Worm (Caenorhabditis elegans): ENCODE data around the gene lec-11.

Gene lec-11

DNA sequence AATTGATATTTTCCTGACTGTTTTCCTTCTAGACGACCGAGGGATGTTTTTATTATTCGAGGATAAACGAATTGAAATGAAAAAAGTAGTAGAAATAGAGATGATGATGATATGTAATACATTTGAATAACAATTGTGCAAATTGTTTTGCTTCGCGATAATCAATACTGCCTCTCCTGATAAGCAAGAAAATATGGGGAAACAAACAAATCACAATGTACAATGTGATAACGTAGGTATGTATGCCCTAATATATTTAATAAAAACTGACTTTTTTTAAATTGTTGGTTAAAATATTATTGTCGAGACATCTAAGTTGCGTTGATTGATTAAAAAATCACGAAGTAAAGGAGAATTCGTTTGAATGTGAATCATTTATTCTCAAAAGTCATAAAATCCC, 37.8 kb upstream of the lec-11 start, which contains the start of gene cest-5.2:
Gene cest-5.2 (minus strand): TSS at position 128 of the 400 bp plus-strand sequence.
- no peak for TF ChIP-seq pag-3 (tag; optimal IDR thresholded peaks at IDR 0.05; ENCODE audit: borderline replicate concordance, insufficient read depth)
- peak; percentile 9 for TF ChIP-seq nhr-90 (tag; optimal IDR thresholded peaks at IDR 0.05; ENCODE audit: poor library complexity)
- peak; percentile 51 for TF ChIP-seq elt-2 (tag; optimal IDR thresholded peaks at IDR 0.05)

- no peak for TF ChIP-seq tlp-1 (tag; optimal IDR thresholded peaks at IDR 0.05)
Measured at ce11 chrIV:6623390-6623789, 33.4 kb upstream of the lec-11 start, which contains the start of gene C01B10.44. Gene C01B10.44, plus strand, starts transcription at chrIV:6623690.

- TF ChIP-seq nhr-85 (tag) (peak; percentile 71), C34B4.2 (tag; optimal IDR thresholded peaks at IDR 0.05) (no peak), nhr-90 (tag; optimal IDR thresholded peaks at IDR 0.05; ENCODE audit: poor library complexity) (peak; percentile 35), snpc-4 (tag; optimal IDR thresholded peaks at IDR 0.05) (no peak), snu-23 (GFP tag; optimal IDR thresholded peaks at IDR 0.05) (peak; percentile 43), mep-1 (tag; optimal IDR thresholded peaks at IDR 0.05) (peak; percentile 42), efl-1 (optimal IDR thresholded peaks at IDR 0.05) (peak; percentile 13 to 17), efl-1 (GFP tag; optimal IDR thresholded peaks at IDR 0.05 in 1 of 2) (peak; percentile 20 to 91), lin-14 (GFP tag; optimal IDR thresholded peaks at IDR 0.05) (peak; percentile 94), dpl-1 (GFP tag; optimal IDR thresholded peaks at IDR 0.05) (peak; percentile 15 to 30 (median 23)), elt-3 (tag; optimal IDR thresholded peaks at IDR 0.05) (peak in 2 of 6 experiments; percentile 43 to 68), nhr-11 (tag; optimal IDR thresholded peaks at IDR 0.05) (no peak), lin-35 (GFP tag; optimal IDR thresholded peaks at IDR 0.05) (peak in 1 of 2 experiments; percentile 47), ceh-90 (tag; optimal IDR thresholded peaks at IDR 0.05) (no peak), nhr-237 (tag; optimal IDR thresholded peaks at IDR 0.05) (peak; percentile 17), pag-3 (tag; optimal IDR thresholded peaks at IDR 0.05; ENCODE audit: borderline replicate concordance, insufficient read depth) (no peak), ets-5 (GFP tag; IDR thresholded peaks at IDR 0.05) (no peak), lsy-2 (tag; optimal IDR thresholded peaks at IDR 0.05) (peak in 1 of 2 experiments; percentile 43), blmp-1 (tag; optimal IDR thresholded peaks at IDR 0.05) (peak; percentile 46), skn-1 (tag; optimal IDR thresholded peaks at IDR 0.05) (peak; percentile 77), nhr-71 (tag; optimal IDR thresholded peaks at IDR 0.05) (peak; percentile 40), zip-4 (GFP tag; optimal IDR thresholded peaks at IDR 0.05) (peak; percentile 85), lin-13 (GFP tag; optimal IDR thresholded peaks at IDR 0.05) (no peak), nhr-20 (tag; optimal IDR thresholded peaks at IDR 0.05) (peak; percentile 33), tbx-2 (tag; optimal IDR thresholded peaks at IDR 0.05) (peak; percentile 15)
Measured at ce11 chrIV:6622142-6622541, 32.2 kb upstream of the lec-11 start.

DNA sequence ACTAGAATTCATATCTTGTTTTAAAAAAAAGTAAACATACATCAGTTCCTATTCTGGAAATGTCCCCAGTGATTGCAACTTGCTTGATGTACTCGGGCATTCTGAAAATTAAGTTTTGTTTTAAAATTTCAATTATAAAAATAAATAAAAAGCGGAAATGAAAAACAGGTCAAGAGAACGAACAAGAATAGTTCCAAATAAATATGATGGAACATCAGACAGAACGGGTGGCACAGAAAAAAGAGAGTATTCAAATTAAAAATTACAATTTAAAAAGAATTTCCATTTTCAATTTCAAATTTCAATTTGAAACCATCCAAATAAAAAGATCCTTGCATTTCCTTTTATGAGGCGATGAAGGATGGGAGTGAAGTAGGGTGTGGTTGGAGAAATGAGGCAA, 31.3 kb upstream of the lec-11 start, which contains the start of gene C01B10.3:
Gene C01B10.3 (minus strand): TSS at position 101 of the 400 bp plus-strand sequence.
- TF ChIP-seq ama-1 (optimal IDR thresholded peaks at IDR 0.05) (no peak), lin-39 (tag; optimal IDR thresholded peaks at IDR 0.05) (no peak), C04F5.9 (tag; optimal IDR thresholded peaks at IDR 0.05) (no peak), pag-3 (tag; optimal IDR thresholded peaks at IDR 0.05; ENCODE audit: borderline replicate concordance, insufficient read depth) (no peak), C16A3.4 (tag; optimal IDR thresholded peaks at IDR 0.05) (no peak), blmp-1 (tag; optimal IDR thresholded peaks at IDR 0.05) (no peak)

ce11 chrIV:6618607-6619006, 28.7 kb upstream of the lec-11 start:
- TF ChIP-seq skn-1 (tag; optimal IDR thresholded peaks at IDR 0.05): peak; percentile 48
- TF ChIP-seq hpl-2 (GFP tag; optimal IDR thresholded peaks at IDR 0.05): no peak
- no peak for TF ChIP-seq sox-4 (tag; optimal IDR thresholded peaks at IDR 0.05)
- TF ChIP-seq efl-3 (GFP tag; optimal IDR thresholded peaks at IDR 0.05): no peak
- no peak for TF ChIP-seq xbp-1 (tag; optimal IDR thresholded peaks at IDR 0.05)
- no peak for TF ChIP-seq fkh-10 (GFP tag; optimal IDR thresholded peaks at IDR 0.05)
- peak in 1 of 2 experiments; percentile 42 for TF ChIP-seq lsy-2 (tag; optimal IDR thresholded peaks at IDR 0.05)
- TF ChIP-seq grh-1 (GFP tag; IDR thresholded peaks at IDR 0.05): no peak
- TF ChIP-seq tbx-2 (tag; optimal IDR thresholded peaks at IDR 0.05): no peak
- no peak for TF ChIP-seq aly-2 (tag; optimal IDR thresholded peaks at IDR 0.05)
- peak in 1 of 2 experiments; percentile 2 for TF ChIP-seq mdl-1 (tag; optimal IDR thresholded peaks at IDR 0.05)
- TF ChIP-seq pax-3 (tag; optimal IDR thresholded peaks at IDR 0.05): no peak
- TF ChIP-seq nhr-11 (tag; optimal IDR thresholded peaks at IDR 0.05): no peak
- TF ChIP-seq fkh-8 (tag; optimal IDR thresholded peaks at IDR 0.05): no peak
- peak; percentile 12 to 53 for TF ChIP-seq efl-1 (optimal IDR thresholded peaks at IDR 0.05)
- peak in 1 of 2 experiments; percentile 89 for TF ChIP-seq efl-1 (GFP tag; optimal IDR thresholded peaks at IDR 0.05 in 1 of 2)
- TF ChIP-seq nhr-20 (tag; optimal IDR thresholded peaks at IDR 0.05): peak; percentile 24
- TF ChIP-seq ztf-11 (tag; optimal IDR thresholded peaks at IDR 0.05): no peak
- peak in 1 of 2 experiments; percentile 36 for TF ChIP-seq lin-35 (GFP tag; optimal IDR thresholded peaks at IDR 0.05)
- TF ChIP-seq Y116A8C.19 (tag; optimal IDR thresholded peaks at IDR 0.05; ENCODE audit: borderline replicate concordance): no peak
- no peak for TF ChIP-seq ceh-63 (GFP tag; optimal IDR thresholded peaks at IDR 0.05)
